Fruit fly (Drosophila melanogaster) whole organism, embryonic: Measurements from ENCODE around the gene P5CDh2.

Experiments used
- ATbp ChIP-seq: fragments of 200-800 bp; sonication (Bioruptor generic); optimal IDR thresholded peaks from 2 replicates; lab custom pipeline; 2017; ENCODE audit warnings: missing biosample characterization, mild to moderate bottlenecking, missing genetic modification characterization, missing genetic modification reagents
- Aef1 ChIP-seq: fragments of 200-800 bp; sonication (Bioruptor generic); IDR thresholded peaks from 3 replicates; pipeline ENCODE4 v1.3.6; 2022; ENCODE audit warnings: missing biosample characterization, missing genetic modification characterization
- B-H1 ChIP-seq: fragments of 200-800 bp; sonication (Bioruptor generic); IDR thresholded peaks from 3 replicates; pipeline ENCODE4 v1.3.6; 2022; ENCODE audit warnings: missing biosample characterization, missing genetic modification characterization
- C15 ChIP-seq: fragments of 200-800 bp; sonication (Bioruptor generic); IDR thresholded peaks from 3 replicates; pipeline ENCODE4 v1.3.6; 2022; ENCODE audit warnings: missing biosample characterization, missing genetic modification characterization
- CG10565 ChIP-seq: fragments of 200-800 bp; sonication (Bioruptor generic); optimal IDR thresholded peaks from 3 replicates; lab custom pipeline; 2016; ENCODE audit warnings: missing biosample characterization, mild to moderate bottlenecking, missing genetic modification characterization
- CG15479 ChIP-seq: fragments of 200-800 bp; sonication (Bioruptor generic); optimal IDR thresholded peaks from 3 replicates; lab custom pipeline; 2019; ENCODE audit warnings: missing biosample characterization, mild to moderate bottlenecking, missing genetic modification characterization, moderate library complexity
- CG16815 ChIP-seq: fragments of 200-800 bp; sonication (Bioruptor generic); optimal IDR thresholded peaks from 3 replicates; lab custom pipeline; 2017; ENCODE audit warnings: missing biosample characterization, mild to moderate bottlenecking, missing genetic modification characterization
- CG2875 ChIP-seq: fragments of 200-800 bp; sonication (Bioruptor generic); optimal IDR thresholded peaks from 2 replicates; lab custom pipeline; 2017; ENCODE audit warnings: missing biosample characterization, mild to moderate bottlenecking, missing genetic modification characterization, missing genetic modification reagents
- CG30431 ChIP-seq: fragments of 200-800 bp; sonication (Bioruptor generic); optimal IDR thresholded peaks from 2 replicates; lab custom pipeline; 2017; ENCODE audit warnings: missing biosample characterization, missing genetic modification characterization
- CG3163 ChIP-seq: fragments of 200-800 bp; sonication (Bioruptor generic); optimal IDR thresholded peaks from 3 replicates; lab custom pipeline; 2016; ENCODE audit warnings: missing biosample characterization, missing genetic modification characterization
- CG4360 ChIP-seq: fragments of 200-800 bp; sonication (Bioruptor generic); IDR thresholded peaks from 2 replicates; pipeline ENCODE4 v1.3.6; 2022; ENCODE audit warnings: missing biosample characterization, missing genetic modification characterization
- CG5180 ChIP-seq: fragments of 200-800 bp; sonication (Bioruptor generic); optimal IDR thresholded peaks from 3 replicates; lab custom pipeline; 2017; ENCODE audit warnings: missing biosample characterization, missing genetic modification characterization, mild to moderate bottlenecking, moderate library complexity, missing genetic modification reagents
- CG7556 ChIP-seq: fragments of 200-800 bp; sonication (Bioruptor generic); optimal IDR thresholded peaks from 2 replicates; lab custom pipeline; 2017; ENCODE audit warnings: missing biosample characterization, mild to moderate bottlenecking, missing genetic modification characterization
- CG7839 ChIP-seq: fragments of 200-800 bp; sonication (Bioruptor generic); optimal IDR thresholded peaks from 3 replicates; lab custom pipeline; 2018; ENCODE audit warnings: missing biosample characterization, mild to moderate bottlenecking, missing genetic modification characterization, moderate library complexity
- CG8388 ChIP-seq: fragments of 200-800 bp; sonication (Bioruptor generic); optimal IDR thresholded peaks from 2 replicates; lab custom pipeline; 2019; ENCODE audit warnings: missing biosample characterization, mild to moderate bottlenecking, missing genetic modification characterization, moderate library complexity
- CG8478 ChIP-seq: fragments of >200 bp; optimal IDR thresholded peaks from 2 replicates; lab custom pipeline; 2018
- CrebB ChIP-seq: fragments of 200-800 bp; sonication (Bioruptor generic); optimal IDR thresholded peaks from 3 replicates; lab custom pipeline; 2018; ENCODE audit warnings: missing biosample characterization, mild to moderate bottlenecking, missing genetic modification characterization
- Dek ChIP-seq: fragments of 200-800 bp; sonication (Bioruptor generic); optimal IDR thresholded peaks from 3 replicates; lab custom pipeline; 2019; ENCODE audit warnings: missing biosample characterization, mild to moderate bottlenecking, missing genetic modification characterization, moderate library complexity
- Doc2 ChIP-seq: fragments of 200-800 bp; sonication (Bioruptor generic); IDR thresholded peaks from 2 replicates; pipeline ENCODE4 v1.3.6; 2022; ENCODE audit warnings: missing biosample characterization, missing genetic modification characterization
- Dref ChIP-seq: fragments of 200-800 bp; sonication (Bioruptor generic); IDR thresholded peaks from 2 replicates; pipeline ENCODE4 v1.3.6; 2022; ENCODE audit warnings: missing biosample characterization, missing genetic modification characterization
- Elba2 ChIP-seq: fragments of 200-800 bp; sonication (Bioruptor generic); optimal IDR thresholded peaks from 3 replicates; lab custom pipeline; 2016; ENCODE audit warnings: missing biosample characterization, missing genetic modification characterization
- Gsc ChIP-seq: fragments of 200-800 bp; sonication (Bioruptor generic); IDR thresholded peaks from 2 replicates; pipeline ENCODE4 v1.3.6; 2022; ENCODE audit warnings: missing biosample characterization, missing genetic modification characterization
- Hmx ChIP-seq: fragments of 200-800 bp; sonication (Bioruptor generic); optimal IDR thresholded peaks from 2 replicates; lab custom pipeline; 2016; ENCODE audit warnings: missing biosample characterization, missing genetic modification characterization
- Max ChIP-seq: fragments of 200-800 bp; sonication (Bioruptor generic); optimal IDR thresholded peaks from 2 replicates; lab custom pipeline; 2016; ENCODE audit warnings: missing biosample characterization, mild to moderate bottlenecking, missing genetic modification characterization
- Meics ChIP-seq: fragments of 200-800 bp; sonication (Bioruptor generic); optimal IDR thresholded peaks from 2 replicates; lab custom pipeline; 2017; ENCODE audit warnings: missing biosample characterization, mild to moderate bottlenecking, missing genetic modification characterization
- NC2α ChIP-seq: fragments of 200-800 bp; sonication (Bioruptor generic); optimal IDR thresholded peaks from 2 replicates; lab custom pipeline; 2016; ENCODE audit warnings: missing biosample characterization, missing genetic modification characterization
- NC2β ChIP-seq: fragments of 200-800 bp; sonication (Bioruptor generic); optimal IDR thresholded peaks from 2 replicates; lab custom pipeline; 2016; ENCODE audit warnings: missing biosample characterization, missing genetic modification characterization
- Neu2 ChIP-seq: fragments of 200-800 bp; sonication (Bioruptor generic); optimal IDR thresholded peaks from 3 replicates; lab custom pipeline; 2016; ENCODE audit warnings: missing biosample characterization, missing genetic modification characterization, borderline replicate concordance
- PHDP ChIP-seq: fragments of 200-800 bp; sonication (Bioruptor generic); optimal IDR thresholded peaks from 3 replicates; lab custom pipeline; 2018; ENCODE audit warnings: missing biosample characterization, mild to moderate bottlenecking, missing genetic modification characterization, moderate library complexity
- Sry-β ChIP-seq: fragments of 200-800 bp; sonication (Bioruptor generic); optimal IDR thresholded peaks from 2 replicates; lab custom pipeline; 2018; ENCODE audit warnings: missing biosample characterization, mild to moderate bottlenecking, missing genetic modification characterization, moderate library complexity
- Xbp1 ChIP-seq: fragments of 200-800 bp; sonication (Bioruptor generic); optimal IDR thresholded peaks from 3 replicates; lab custom pipeline; 2016; ENCODE audit warnings: missing biosample characterization, mild to moderate bottlenecking, missing genetic modification characterization
- ab ChIP-seq: fragments of 200-800 bp; sonication (Bioruptor generic); optimal IDR thresholded peaks from 2 replicates; lab custom pipeline; 2016; ENCODE audit warnings: missing biosample characterization, missing genetic modification characterization
- aop ChIP-seq: fragments of 200-800 bp; sonication (Bioruptor generic); IDR thresholded peaks from 2 replicates; pipeline ENCODE4 v1.3.6; 2022; ENCODE audit warnings: missing biosample characterization, missing genetic modification characterization
- bigmax ChIP-seq: fragments of 200-800 bp; sonication (Bioruptor generic); optimal IDR thresholded peaks from 2 replicates; lab custom pipeline; 2018; ENCODE audit warnings: missing biosample characterization, mild to moderate bottlenecking, missing genetic modification characterization
- caup ChIP-seq: fragments of 200-800 bp; sonication (Bioruptor generic); optimal IDR thresholded peaks from 3 replicates; lab custom pipeline; 2017; ENCODE audit warnings: missing biosample characterization, mild to moderate bottlenecking, missing genetic modification characterization, moderate library complexity; ENCODE audit not compliant: severe bottlenecking
- chm ChIP-seq: fragments of 200-800 bp; sonication (Bioruptor generic); IDR thresholded peaks from 2 replicates; pipeline ENCODE4 v1.3.6; 2022; ENCODE audit warnings: missing biosample characterization, missing genetic modification characterization
- dan ChIP-seq: fragments of 200-800 bp; sonication (Bioruptor generic); IDR thresholded peaks from 2 replicates; pipeline ENCODE4 v1.3.6; 2022; ENCODE audit warnings: missing biosample characterization, missing genetic modification characterization
- en ChIP-seq: fragments of 200-800 bp; sonication (Bioruptor generic); optimal IDR thresholded peaks from 2 replicates; lab custom pipeline; 2016; ENCODE audit warnings: missing biosample characterization, missing genetic modification characterization
- fd3F ChIP-seq: fragments of 200-800 bp; sonication (Bioruptor generic); optimal IDR thresholded peaks from 2 replicates; lab custom pipeline; 2018; ENCODE audit warnings: missing biosample characterization, mild to moderate bottlenecking, missing genetic modification characterization, moderate library complexity
- inv ChIP-seq: fragments of 200-800 bp; sonication (Bioruptor generic); IDR thresholded peaks from 2 replicates; pipeline ENCODE4 v1.3.6; 2022; ENCODE audit warnings: missing biosample characterization, missing genetic modification characterization; ENCODE audit not compliant: partially characterized antibody
- ken ChIP-seq: fragments of 200-800 bp; sonication (Bioruptor generic); IDR thresholded peaks from 3 replicates; pipeline ENCODE4 v1.3.6; 2022; ENCODE audit warnings: missing biosample characterization, missing genetic modification characterization
- lab ChIP-seq: fragments of 200-800 bp; sonication (Bioruptor generic); optimal IDR thresholded peaks from 3 replicates; lab custom pipeline; 2017; ENCODE audit warnings: missing biosample characterization, missing genetic modification characterization, mild to moderate bottlenecking, moderate library complexity, missing genetic modification reagents
- lola ChIP-seq, 3 experiments: fragments of >200 bp in 2 of 3; fragments of 200-800 bp in 1 of 3; sonication (Bioruptor generic) in 1 of 3; optimal IDR thresholded peaks; 2 replicates each; lab custom pipeline; 2017 to 2019; ENCODE audit warnings: missing biosample characterization in 3 of 3, missing genetic modification characterization in 3 of 3, mild to moderate bottlenecking in 1 of 3, moderate library complexity in 1 of 3
- sim ChIP-seq: fragments of 200-800 bp; sonication (Bioruptor generic); IDR thresholded peaks from 2 replicates; pipeline ENCODE4 v1.3.6; 2022; ENCODE audit warnings: missing biosample characterization, missing genetic modification characterization
- slbo ChIP-seq: fragments of 200-800 bp; sonication (Bioruptor generic); IDR thresholded peaks from 2 replicates; pipeline ENCODE4 v1.3.6; 2022; ENCODE audit warnings: missing biosample characterization, missing genetic modification characterization
- sob ChIP-seq: fragments of 200-800 bp; sonication (Bioruptor generic); IDR thresholded peaks from 2 replicates; pipeline ENCODE4 v1.3.6; 2022; ENCODE audit warnings: missing biosample characterization, missing genetic modification characterization
- stc ChIP-seq: fragments of 200-800 bp; sonication (Bioruptor generic); IDR thresholded peaks from 2 replicates; pipeline ENCODE4 v1.3.6; 2022; ENCODE audit warnings: missing biosample characterization, missing genetic modification characterization
- tna ChIP-seq: fragments of 200-800 bp; sonication (Bioruptor generic); IDR thresholded peaks from 2 replicates; pipeline ENCODE4 v1.3.6; 2022; ENCODE audit warnings: missing biosample characterization, missing genetic modification characterization; ENCODE audit not compliant: partially characterized antibody
- trem ChIP-seq: fragments of 200-800 bp; optimal IDR thresholded peaks from 3 replicates; lab custom pipeline; 2019; ENCODE audit warnings: missing biosample characterization, mild to moderate bottlenecking, missing genetic modification characterization, moderate library complexity
- zfh2 ChIP-seq: fragments of 200-800 bp; sonication (Bioruptor generic); optimal IDR thresholded peaks from 2 replicates; lab custom pipeline; 2016; ENCODE audit warnings: missing biosample characterization, missing genetic modification characterization

The P5CDh2 gene

dm6 chr3R:21828785-21829486 lies 48.8 kb upstream of the P5CDh2 start (continued):
- TF ChIP-seq Dek (tag; lab: Kevin White, UChicago) (no peak), Doc2 (GFP tag; lab: Robert Waterston, UW) (no peak), chm (peak; percentile 55; the same call in 1 of the 2 replicates), CG7839 (tag; lab: Kevin White, UChicago) (peak; percentile 79), CrebB (tag; lab: Kevin White, UChicago) (no peak), lab (GFP tag; lab: Kevin White, UChicago) (no peak), Hmx (GFP tag; lab: Kevin White, UChicago) (no peak), caup (GFP tag; lab: Kevin White, UChicago) (no peak), PHDP (tag; lab: Kevin White, UChicago) (peak; percentile 78), Elba2 (GFP tag; lab: Kevin White, UChicago) (no peak), NC2α (GFP tag; lab: Kevin White, UChicago) (no peak), ab (GFP tag; lab: Kevin White, UChicago) (no peak), B-H1 (GFP tag; lab: Robert Waterston, UW) (no peak), CG7556 (peak; percentile 71), zfh2 (GFP tag; lab: Kevin White, UChicago) (no peak), CG4360 (GFP tag; lab: Robert Waterston, UW) (no peak), inv (GFP tag; lab: Robert Waterston, UW) (no peak), CG3163 (GFP tag; lab: Kevin White, UChicago) (no peak), aop (GFP tag; lab: Robert Waterston, UW) (no peak), trem (tag; lab: Kevin White, UChicago) (peak; percentile 92), Aef1 (GFP tag; lab: Robert Waterston, UW) (no peak), CG30431 (GFP tag; lab: Kevin White, UChicago) (peak; percentile 48), Neu2 (no peak), sob (no peak), Gsc (GFP tag; lab: Robert Waterston, UW) (0 out of 2 replicates have a peak, but pooled peaks have one; percentile 14), ATbp (GFP tag; lab: Kevin White, UChicago) (peak; percentile 70), Max (peak; percentile 62), CG16815 (GFP tag; lab: Kevin White, UChicago) (peak; percentile 77), sim (peak; percentile 56; the same call in 1 of the 2 replicates), C15 (GFP tag; lab: Robert Waterston, UW) (no peak), fd3F (GFP tag; lab: Kevin White, UChicago) (no peak), lola (GFP tag; optimal IDR thresholded peaks at IDR 0.05; lab: Kevin White, UChicago) (peak in 1 of 3 experiments; percentile 96), bigmax (GFP tag; lab: Kevin White, UChicago) (no peak), CG8388 (GFP tag; lab: Kevin White, UChicago) (peak; percentile 91), en (GFP tag; lab: Kevin White, UChicago) (no peak), Dref (GFP tag; lab: Robert Waterston, UW) (no peak), CG2875 (GFP tag; lab: Kevin White, UChicago) (peak; percentile 83), dan (GFP tag; lab: Robert Waterston, UW) (no peak), NC2β (GFP tag; lab: Kevin White, UChicago) (no peak), CG10565 (GFP tag; lab: Kevin White, UChicago) (no peak), CG15479 (GFP tag; lab: Kevin White, UChicago) (no peak), Xbp1 (GFP tag; lab: Kevin White, UChicago) (peak; percentile 63), CG8478 (lab: Kevin White, UChicago) (no peak), Sry-β (GFP tag; lab: Kevin White, UChicago) (peak; percentile 6), CG5180 (GFP tag; lab: Kevin White, UChicago) (no peak), Meics (GFP tag; lab: Kevin White, UChicago) (no peak), ken (GFP tag; lab: Robert Waterston, UW) (peak; percentile 41; the same call in 1 of the 3 replicates), stc (GFP tag; lab: Robert Waterston, UW) (peak; percentile 48; the same call in 1 of the 2 replicates), slbo (no peak), tna (GFP tag; lab: Robert Waterston, UW) (no peak)
